Worm (Caenorhabditis elegans) whole organism, L1 larva: ENCODE results near the gene R02D5.10.

Experiments
- lin-39 ChIP-seq: fragments of 150-350 bp; optimal IDR thresholded peaks from 2 replicates; lab custom pipeline; 2014; ENCODE audit warnings: missing biosample characterization, missing genetic modification reagents, missing genetic modification characterization
- lsy-2 ChIP-seq, 2 experiments: fragments of 150-350 bp; optimal IDR thresholded peaks; 2 replicates each; lab custom pipeline; 2014; ENCODE audit warnings: missing biosample characterization in 2 of 2, missing genetic modification characterization in 2 of 2

- TF ChIP-seq lsy-2 (tag; optimal IDR thresholded peaks at IDR 0.05; lab: Kevin White, UChicago) (no peak), lin-39 (tag; lab: Kevin White, UChicago) (no peak)
These were observed 17.7 kb upstream of the R02D5.10 start, which contains the start of gene F08H9.4 for ce11 chrV:14464368-14464767.
